Fruit fly (Drosophila melanogaster) whole organism, pupa: ENCODE results near the gene yrt.
A peak's percentile ranks its signal among the peaks of the same experiment; 100 is the strongest.

Source experiments
- CG12605 ChIP-seq: fragments of 200-800 bp; sonication (Bioruptor generic); IDR thresholded peaks from 2 replicates; pipeline ENCODE4 v1.3.6; 2022; ENCODE audit warnings: missing biosample characterization, missing genetic modification characterization
- CG13204 ChIP-seq: fragments of 200-800 bp; sonication (Bioruptor generic); optimal IDR thresholded peaks from 2 replicates; lab custom pipeline; 2018; ENCODE audit warnings: missing biosample characterization, mild to moderate bottlenecking, missing genetic modification characterization, moderate library complexity
- CG17806 ChIP-seq: fragments of 200-800 bp; sonication (Bioruptor generic); optimal IDR thresholded peaks from 2 replicates; lab custom pipeline; 2018; ENCODE audit warnings: missing biosample characterization, mild to moderate bottlenecking, missing genetic modification characterization, moderate library complexity
- CG8159 ChIP-seq: fragments of 200-800 bp; sonication (Bioruptor generic); optimal IDR thresholded peaks from 3 replicates; lab custom pipeline; 2018; ENCODE audit warnings: missing biosample characterization, mild to moderate bottlenecking, missing genetic modification characterization, moderate library complexity
- CG8301 ChIP-seq: fragments of 200-800 bp; sonication (Bioruptor generic); optimal IDR thresholded peaks from 2 replicates; lab custom pipeline; 2018; ENCODE audit warnings: missing biosample characterization, mild to moderate bottlenecking, missing genetic modification characterization
- D1 ChIP-seq: fragments of 200-800 bp; sonication (Bioruptor generic); optimal IDR thresholded peaks from 2 replicates; lab custom pipeline; 2018; ENCODE audit warnings: missing biosample characterization, mild to moderate bottlenecking, missing genetic modification characterization, moderate library complexity
- Ets98B ChIP-seq: fragments of 200-800 bp; sonication (Bioruptor generic); IDR thresholded peaks from 2 replicates; pipeline ENCODE4 v1.3.6; 2022; ENCODE audit warnings: missing biosample characterization, missing genetic modification characterization
- Pif1A ChIP-seq: fragments of 200-800 bp; sonication (Bioruptor generic); optimal IDR thresholded peaks from 3 replicates; lab custom pipeline; 2016; ENCODE audit warnings: missing biosample characterization, missing genetic modification characterization
- Snoo ChIP-seq: fragments of 200-800 bp; sonication (Bioruptor generic); optimal IDR thresholded peaks from 3 replicates; lab custom pipeline; 2017; ENCODE audit warnings: missing biosample characterization, mild to moderate bottlenecking, missing genetic modification characterization, inconsistent platforms

DNA sequence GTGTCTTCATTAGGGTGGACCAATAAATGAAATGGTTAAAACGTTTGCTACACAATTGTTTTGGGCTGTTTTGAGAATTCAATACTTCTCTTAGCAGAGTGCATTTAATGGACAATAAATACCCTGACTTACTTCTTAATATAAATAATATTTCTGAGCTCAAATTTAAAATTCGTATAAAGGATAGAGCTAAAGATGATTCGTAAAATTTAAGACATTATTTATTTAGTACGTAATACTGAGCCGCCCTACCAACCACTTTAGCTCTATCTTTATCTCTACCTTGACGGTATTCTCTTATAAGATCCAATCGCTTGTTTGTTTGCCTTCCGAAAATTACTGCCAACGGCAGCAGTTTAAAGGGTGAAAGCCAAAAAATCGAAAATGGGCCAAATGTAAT lies 1.2 kb downstream of the yrt start:
- TF ChIP-seq CG17806 (tag; lab: Kevin White, UChicago): peak; percentile 70
- TF ChIP-seq Ets98B (GFP tag; lab: Robert Waterston, UW): peak; percentile 73
- peak; percentile 83 for TF ChIP-seq CG12605
- peak; percentile 97 for TF ChIP-seq CG8159 (tag; lab: Kevin White, UChicago)
- peak; percentile 77 for TF ChIP-seq Snoo (tag; lab: Kevin White, UChicago)
- TF ChIP-seq CG8301 (tag; lab: Kevin White, UChicago): peak; percentile 74
- TF ChIP-seq CG13204 (GFP tag; lab: Kevin White, UChicago): peak; percentile 58
- peak; percentile 35 for TF ChIP-seq D1
- peak; percentile 80 for TF ChIP-seq Pif1A (GFP tag; lab: Kevin White, UChicago)
